Worm (Caenorhabditis elegans) whole organism, L3 larva: ENCODE results near the gene T07A9.15.

Experiments
- ceh-82 ChIP-seq: fragments of 150-350 bp; optimal IDR thresholded peaks from 2 replicates; lab custom pipeline; 2014; ENCODE audit warnings: missing biosample characterization, missing genetic modification characterization
- elt-1 ChIP-seq: fragments of 150-350 bp; optimal IDR thresholded peaks from 2 replicates; lab custom pipeline; 2014; ENCODE audit warnings: missing biosample characterization, missing genetic modification characterization
- elt-2 ChIP-seq: sonication (generic microtip); optimal IDR thresholded peaks from 2 replicates; lab custom pipeline; 2016; ENCODE audit warnings: missing genetic modification reagents, mild to moderate bottlenecking, missing genetic modification characterization, missing compliant biosample characterization
- fos-1 ChIP-seq: fragments of 150-350 bp; optimal IDR thresholded peaks from 2 replicates; lab custom pipeline; 2014; ENCODE audit warnings: missing biosample characterization, missing genetic modification characterization
- lin-15B ChIP-seq: fragments of 150-350 bp; optimal IDR thresholded peaks from 2 replicates; lab custom pipeline; 2014; ENCODE audit warnings: missing biosample characterization, missing genetic modification characterization
- mml-1 ChIP-seq: fragments of 150-350 bp; sonication (generic microtip); optimal IDR thresholded peaks from 3 replicates; lab custom pipeline; 2014; ENCODE audit warnings: missing biosample characterization, missing genetic modification characterization
- nhr-43 ChIP-seq: sonication (generic microtip); optimal IDR thresholded peaks from 2 replicates; lab custom pipeline; 2016; ENCODE audit warnings: mild to moderate bottlenecking, missing genetic modification characterization, missing compliant biosample characterization; ENCODE audit not compliant: poor library complexity, severe bottlenecking
- nhr-77 ChIP-seq: fragments of 150-350 bp; optimal IDR thresholded peaks from 2 replicates; lab custom pipeline; 2014; ENCODE audit warnings: missing biosample characterization, missing genetic modification characterization
- pha-4 ChIP-seq: fragments of 150-350 bp; optimal IDR thresholded peaks from 2 replicates; lab custom pipeline; 2014; ENCODE audit warnings: missing biosample characterization, missing genetic modification reagents, missing genetic modification characterization
- snpc-4 ChIP-seq: fragments of 150-350 bp; optimal IDR thresholded peaks from 2 replicates; lab custom pipeline; 2014; ENCODE audit warnings: missing biosample characterization, missing genetic modification characterization
- zag-1 ChIP-seq: fragments of 150-350 bp; optimal IDR thresholded peaks from 2 replicates; lab custom pipeline; 2014; ENCODE audit warnings: missing biosample characterization, missing genetic modification characterization

DNA sequence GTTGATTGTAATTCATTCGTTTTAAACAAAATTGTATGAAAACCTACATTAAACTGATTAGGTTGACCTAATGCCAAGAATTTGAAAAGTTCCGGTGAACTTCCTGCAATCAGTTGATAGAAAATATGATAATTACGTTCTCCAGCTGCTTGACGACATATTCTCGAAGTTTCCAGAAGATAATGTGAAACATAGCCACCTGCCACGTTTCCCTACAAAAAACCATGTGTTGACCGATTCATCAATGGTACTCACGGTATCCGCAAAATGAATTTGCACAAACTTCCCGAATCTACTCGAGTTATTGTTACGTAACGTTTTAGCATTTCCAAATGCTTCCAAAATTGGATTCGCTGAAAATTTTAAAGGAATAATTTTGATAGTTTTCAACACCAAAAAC lies 45.0 kb upstream of the T07A9.15 start:
- TF ChIP-seq snpc-4 = no peak
- no peak for TF ChIP-seq zag-1 (tag; lab: Kevin White, UChicago)
- no peak for TF ChIP-seq mml-1 (tag; lab: Kevin White, UChicago)
- TF ChIP-seq pha-4 (tag; lab: Kevin White, UChicago) = no peak
- no peak for TF ChIP-seq elt-2 (tag; lab: Kevin White, UChicago)
- TF ChIP-seq ceh-82 (tag; lab: Kevin White, UChicago) = no peak
- TF ChIP-seq fos-1 = no peak
- no peak for TF ChIP-seq elt-1 (tag; lab: Kevin White, UChicago)
- TF ChIP-seq nhr-43 (tag; lab: Kevin White, UChicago) = no peak
- TF ChIP-seq nhr-77 (tag; lab: Kevin White, UChicago) = no peak
- no peak for TF ChIP-seq lin-15B (tag; lab: Kevin White, UChicago)
